Worm (Caenorhabditis elegans): ENCODE results near the gene T12D8.5.

- no peak for TF ChIP-seq aly-1 (tag; optimal IDR thresholded peaks at IDR 0.05)
- no peak for TF ChIP-seq ama-1 (optimal IDR thresholded peaks at IDR 0.05)
- no peak for TF ChIP-seq F13C5.2 (tag; optimal IDR thresholded peaks at IDR 0.05)
- TF ChIP-seq flt-1 (GFP tag; IDR thresholded peaks at IDR 0.05), result no peak
- TF ChIP-seq tbx-37 (GFP tag; conservative IDR thresholded peaks at IDR 0.05), result no peak
These were observed 8.6 kb upstream of the T12D8.5 start for ce11 chrIII:13635235-13635634.

All from whole organism, early embryonic.